Fruit fly (Drosophila melanogaster) whole organism, larva: Measurements from ENCODE around the gene Tg.
"Not testable (repeated sequence)": the region's sequence is repeated elsewhere in the genome, so short reads cannot be mapped to it uniquely, and the experiment has no call there.

Source experiments
- noc ChIP-seq: fragments of 200-800 bp; sonication (Bioruptor generic); optimal IDR thresholded peaks from 3 replicates; lab custom pipeline; 2019; ENCODE audit warnings: missing biosample characterization, mild to moderate bottlenecking, missing genetic modification characterization, moderate library complexity

Tg gene

DNA sequence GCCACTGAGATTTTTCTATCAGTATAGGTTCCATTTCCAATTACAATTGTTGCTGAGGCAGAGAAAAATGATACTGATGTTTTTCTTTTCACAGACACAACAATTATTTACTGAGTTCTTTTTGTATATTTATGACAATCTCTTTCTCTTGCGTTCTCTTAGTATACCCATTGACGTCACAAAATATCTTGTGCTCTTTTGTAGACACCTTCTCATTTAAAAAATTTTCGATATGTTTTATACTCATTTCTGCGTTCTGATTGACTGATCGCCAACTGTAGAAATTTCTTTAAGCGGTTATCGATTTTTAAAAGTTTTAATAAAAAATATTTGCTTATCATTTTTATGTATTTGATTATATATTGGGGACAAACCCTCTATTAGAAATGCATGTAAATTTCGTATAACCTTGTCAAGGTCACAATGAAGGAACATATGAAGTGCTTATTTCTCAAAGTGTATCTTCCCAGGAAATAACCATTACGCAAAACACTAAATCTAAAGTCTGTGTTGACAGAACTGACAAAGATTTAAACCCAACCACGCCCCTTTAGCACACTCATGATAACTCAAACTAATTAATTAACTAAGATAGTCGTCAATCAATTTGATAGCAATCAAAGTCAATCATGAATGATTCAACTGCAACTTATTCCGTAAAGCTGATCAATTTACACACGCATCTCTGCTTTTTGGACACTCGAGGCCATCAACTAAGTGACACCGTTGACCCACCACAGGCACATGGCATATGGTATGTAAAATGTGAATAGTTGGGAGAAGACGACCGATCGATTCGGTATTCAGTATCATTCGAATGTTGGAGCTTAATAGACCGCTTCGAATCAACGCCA is at the start of gene Tg, which contains the start of gene Glyat:
Gene Tg (plus strand): TSS at position 804 of the 854 bp plus-strand sequence.
Gene Glyat (minus strand): TSS at position 51 of the 854 bp plus-strand sequence.
- no peak for TF ChIP-seq noc

DNA sequence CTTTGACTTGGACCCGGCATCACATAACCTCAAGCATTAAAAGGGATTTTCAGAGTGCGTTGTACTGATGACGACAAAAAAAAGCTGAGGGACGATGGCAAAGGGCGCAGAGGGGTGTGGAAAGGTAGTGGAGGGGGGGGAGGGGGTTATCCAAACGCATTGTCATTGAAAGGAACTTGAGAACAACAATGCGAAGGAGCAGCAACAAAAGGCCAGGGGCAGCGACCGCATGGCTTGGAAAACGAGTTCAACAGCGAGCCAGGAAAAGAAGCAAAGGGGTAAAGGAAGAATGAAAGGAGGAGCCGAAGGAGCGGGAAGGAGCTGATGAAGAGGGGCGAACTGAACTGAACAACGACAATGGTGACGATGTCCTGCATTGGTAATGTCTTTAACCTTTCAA is 49.0 kb upstream of the Tg start:
- TF ChIP-seq noc = no peak

DNA sequence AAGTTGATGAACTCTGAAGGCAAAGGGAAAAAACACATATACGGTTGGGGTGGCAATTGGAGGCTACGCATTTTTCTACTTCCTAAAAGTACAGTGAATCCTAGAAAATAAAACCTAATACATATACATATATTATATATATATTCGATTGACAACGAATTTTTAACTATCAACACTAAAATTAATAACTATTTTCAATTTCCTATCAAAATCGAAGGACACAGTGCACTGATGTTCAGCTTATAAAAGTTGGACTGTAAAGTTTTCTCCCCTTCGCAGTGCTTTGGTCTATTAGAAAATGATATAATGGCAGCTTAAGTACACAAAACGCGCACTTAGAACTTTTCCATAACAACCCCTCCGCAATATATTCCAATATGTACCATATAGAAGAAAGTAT is 48.3 kb upstream of the Tg start:
- TF ChIP-seq noc = no peak

DNA sequence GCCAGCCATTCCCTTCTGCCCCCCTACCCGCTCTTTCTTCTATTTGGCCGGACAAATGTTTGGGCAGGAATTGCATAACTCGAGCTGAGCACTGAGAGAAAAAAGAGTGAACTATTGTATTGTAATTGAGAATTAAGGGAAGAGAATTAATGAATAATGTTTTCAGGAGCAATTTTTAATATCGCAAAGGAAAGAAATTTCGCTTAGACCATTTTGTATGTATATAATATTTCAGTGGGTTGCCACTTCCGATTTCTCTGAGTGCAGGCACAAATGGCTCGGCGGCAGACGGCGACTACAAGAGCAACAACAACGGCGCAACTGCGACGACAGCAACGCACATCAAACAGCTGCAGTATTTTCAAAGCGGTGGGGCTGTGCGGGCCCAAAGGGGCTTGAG is 46.6 kb upstream of the Tg start:
- peak; percentile 45 for TF ChIP-seq noc

DNA sequence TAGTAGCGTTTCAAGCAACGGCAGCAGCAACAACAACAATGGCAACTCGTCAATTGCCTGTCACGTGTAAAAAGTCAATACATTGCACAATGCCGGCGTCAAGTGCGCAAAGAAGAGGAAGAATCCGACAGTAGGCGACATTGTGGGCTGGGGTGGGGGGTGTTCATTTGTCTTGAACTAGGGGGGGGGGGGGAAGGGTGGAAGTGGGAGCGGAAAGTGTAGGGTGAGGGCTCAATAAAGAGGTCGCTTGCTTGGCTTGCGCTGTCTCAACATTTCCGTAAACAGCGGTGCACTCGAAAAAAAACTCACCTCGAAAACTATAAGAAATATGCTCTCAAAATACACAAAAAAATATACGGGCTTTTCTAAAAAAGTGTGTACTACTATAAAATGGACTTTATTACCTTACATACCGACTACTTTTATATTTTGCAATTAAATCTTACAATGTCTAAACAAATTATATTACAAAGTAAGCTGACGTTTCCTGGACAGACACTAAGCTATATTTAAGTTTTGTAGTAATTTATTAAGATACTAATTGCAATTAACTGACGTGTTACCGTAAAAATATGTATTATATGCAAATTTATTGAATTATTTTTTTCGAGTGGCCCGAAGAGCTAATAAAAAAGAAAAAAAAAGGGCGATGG is 45.3 kb upstream of the Tg start:
- no peak for TF ChIP-seq noc

DNA sequence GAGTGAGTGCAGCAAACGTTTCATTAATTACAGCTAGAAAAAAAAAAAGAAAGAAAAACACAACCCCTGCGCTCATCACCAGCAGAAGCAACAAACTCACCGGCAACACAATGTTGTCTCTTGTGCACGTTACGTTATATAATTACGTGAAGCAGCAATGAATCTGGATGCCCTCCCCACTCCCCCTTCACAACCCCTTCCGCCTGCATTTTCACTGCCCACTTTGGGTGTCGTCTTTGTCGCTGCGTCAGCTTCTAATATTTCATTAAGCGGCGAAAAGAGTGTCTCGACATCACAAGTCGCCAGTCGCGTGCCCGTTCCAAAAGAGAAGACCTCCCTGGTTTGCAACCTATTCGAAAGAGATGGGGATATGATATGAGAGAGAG is 44.8 kb upstream of the Tg start:
- no peak for TF ChIP-seq noc

DNA sequence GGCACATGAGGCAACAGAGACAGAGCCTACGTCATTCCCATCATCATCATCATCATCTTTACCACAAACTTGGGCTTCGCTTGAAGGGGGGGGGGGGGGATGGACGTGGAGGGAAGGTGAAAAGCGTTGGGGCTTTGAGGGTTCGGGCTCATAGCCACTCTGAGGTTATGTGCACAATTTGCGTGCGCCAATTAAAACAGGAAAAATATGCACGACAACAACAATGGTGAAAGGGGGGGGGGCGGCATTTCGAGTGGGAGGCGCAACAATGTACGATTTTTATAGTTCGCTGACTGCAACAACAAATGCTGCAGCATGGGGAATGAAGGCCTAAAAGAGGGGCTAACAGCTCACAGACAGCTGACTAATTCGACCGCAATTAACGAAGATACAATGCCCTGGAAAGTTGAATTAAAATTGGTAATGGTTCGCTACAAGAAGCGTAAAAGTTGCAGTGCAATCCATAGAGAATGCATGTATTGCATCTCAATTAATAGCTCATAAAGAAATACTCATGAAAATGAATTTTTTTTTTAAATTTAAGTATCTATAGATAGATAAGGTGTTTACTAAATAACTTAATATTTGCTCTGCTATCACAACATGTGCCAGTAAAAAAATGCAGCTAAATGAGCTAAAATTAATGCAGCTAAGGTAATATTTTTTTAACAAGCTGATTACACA is 44.2 kb upstream of the Tg start:
- no peak for TF ChIP-seq noc

DNA sequence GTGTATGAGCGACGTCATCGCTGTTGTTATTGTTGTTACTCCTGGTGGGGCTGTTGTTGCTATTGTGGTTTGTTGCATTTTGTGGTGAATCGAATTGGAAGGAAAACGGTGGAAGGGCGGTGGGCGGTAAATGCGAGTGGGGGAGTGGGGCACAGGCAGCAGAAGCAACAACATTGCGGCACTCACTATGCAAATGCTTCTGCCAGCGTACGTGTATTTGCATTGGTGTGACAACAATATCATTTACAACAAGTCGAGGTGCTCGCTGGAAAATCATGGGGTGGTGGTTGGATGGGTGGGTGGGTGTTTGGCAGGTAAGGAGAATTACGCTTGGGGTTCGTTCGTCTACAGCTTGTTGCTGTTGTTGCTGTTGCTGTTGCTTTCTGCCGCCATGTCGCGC is 43.6 kb upstream of the Tg start:
- no peak for TF ChIP-seq noc

DNA sequence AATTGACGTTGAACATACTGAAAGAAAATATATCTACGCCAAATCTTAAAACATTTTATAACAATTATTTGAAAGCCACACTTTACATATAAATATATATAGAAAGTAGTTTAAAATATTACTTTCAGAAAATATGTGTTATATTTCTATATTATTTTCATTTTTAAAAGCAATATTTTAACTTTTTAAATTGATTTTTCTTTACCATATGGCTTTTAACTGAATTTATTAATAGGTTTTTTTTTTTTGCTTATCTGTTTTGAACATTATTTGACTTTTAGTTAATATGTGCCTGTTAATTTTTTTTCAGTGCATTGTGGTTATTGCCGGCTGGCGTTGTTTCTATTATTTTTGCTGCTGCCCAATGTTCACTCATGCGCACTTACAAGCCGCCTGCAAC is 43.2 kb upstream of the Tg start:
- no peak for TF ChIP-seq noc

DNA sequence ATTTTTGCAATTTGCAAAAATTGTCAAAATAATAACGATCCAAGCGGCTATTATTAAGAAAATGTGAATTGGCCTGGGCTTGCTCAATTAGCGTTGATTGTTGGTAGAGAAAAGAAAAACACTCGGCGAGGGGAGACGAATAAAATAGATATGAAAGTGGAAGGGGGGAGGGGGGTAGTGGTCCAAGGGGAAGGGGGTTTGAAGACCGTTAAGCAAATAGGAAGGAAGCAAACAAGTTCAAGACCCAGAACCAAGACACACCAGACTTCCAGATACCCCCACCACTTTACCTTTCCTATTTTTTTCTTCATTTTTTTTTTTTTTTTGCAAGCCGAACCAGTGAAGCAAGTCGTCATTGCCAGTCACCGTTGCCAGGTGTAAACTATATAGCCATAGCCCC is 41.9 kb upstream of the Tg start:
- TF ChIP-seq noc = no peak

DNA sequence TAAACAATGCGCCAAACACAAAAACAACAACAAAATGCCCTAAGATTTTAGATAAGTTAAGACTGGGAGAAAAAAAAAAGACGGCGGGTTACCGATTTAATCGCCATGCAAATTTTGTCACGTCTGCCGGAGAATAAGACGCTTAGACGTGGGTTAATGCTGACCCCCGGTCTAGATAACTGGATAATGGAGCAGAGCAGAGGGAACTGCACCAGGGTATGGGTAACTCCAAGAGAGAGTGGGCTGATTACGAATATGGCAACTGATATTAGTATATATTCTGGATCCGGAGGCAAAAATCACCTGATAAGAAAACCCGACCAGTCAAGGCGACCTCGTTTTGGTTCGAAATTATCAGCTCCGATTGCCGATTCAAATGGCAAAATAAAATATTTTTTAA is 41.2 kb upstream of the Tg start:
- TF ChIP-seq noc = peak; percentile 5

DNA sequence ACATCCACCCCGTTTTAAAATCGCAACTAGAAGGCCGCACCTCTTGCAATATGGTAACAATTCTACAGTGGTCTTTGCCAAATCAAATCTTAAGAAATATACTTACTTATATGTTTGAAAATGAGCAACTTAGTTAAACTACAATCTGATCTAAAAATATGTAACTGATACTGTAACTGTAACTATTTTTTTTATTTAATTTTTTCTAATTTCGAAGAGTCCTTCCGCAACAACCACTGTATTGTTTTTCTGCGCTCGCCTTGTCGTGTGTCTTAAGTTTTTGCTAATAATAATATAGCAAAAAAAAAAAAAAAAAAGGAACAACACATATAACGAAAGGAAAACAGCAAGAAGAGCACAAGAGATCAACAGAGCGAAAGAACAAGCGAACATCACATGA is 39.8 kb upstream of the Tg start:
- TF ChIP-seq noc = no peak

DNA sequence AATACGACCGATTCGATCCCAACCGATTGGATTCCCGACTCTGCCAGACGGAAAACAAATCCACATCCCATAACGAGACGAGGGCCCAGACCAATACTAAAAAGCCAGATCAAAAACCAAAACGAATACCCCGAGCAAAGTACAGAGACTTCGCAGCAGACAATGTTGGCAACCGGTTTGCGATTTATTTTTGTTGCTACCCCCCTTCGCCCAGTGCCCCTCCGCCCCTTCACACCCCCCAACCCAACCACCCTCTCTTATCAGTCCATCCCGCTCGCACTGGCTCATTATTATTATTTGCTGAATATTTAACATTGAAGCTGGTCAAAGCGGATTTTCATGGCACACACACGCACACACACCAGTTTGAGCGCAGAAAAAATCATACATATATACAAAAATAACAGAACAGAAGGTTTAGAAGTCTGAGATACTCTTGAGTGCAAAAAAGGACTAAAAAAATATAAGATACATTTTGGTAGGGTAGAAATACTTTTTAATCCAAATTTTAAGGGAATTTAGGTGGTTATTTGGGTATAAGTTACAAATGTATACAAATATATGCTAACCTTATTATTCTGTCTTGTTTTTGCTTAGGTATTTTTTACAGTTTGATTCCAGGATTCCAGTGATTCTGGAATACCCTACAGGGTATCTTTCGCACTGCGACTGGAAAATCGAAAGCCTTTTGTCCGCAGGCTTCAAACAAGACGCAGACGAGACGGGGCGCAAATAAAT is 37.6 kb upstream of the Tg start:
- no peak for TF ChIP-seq noc

DNA sequence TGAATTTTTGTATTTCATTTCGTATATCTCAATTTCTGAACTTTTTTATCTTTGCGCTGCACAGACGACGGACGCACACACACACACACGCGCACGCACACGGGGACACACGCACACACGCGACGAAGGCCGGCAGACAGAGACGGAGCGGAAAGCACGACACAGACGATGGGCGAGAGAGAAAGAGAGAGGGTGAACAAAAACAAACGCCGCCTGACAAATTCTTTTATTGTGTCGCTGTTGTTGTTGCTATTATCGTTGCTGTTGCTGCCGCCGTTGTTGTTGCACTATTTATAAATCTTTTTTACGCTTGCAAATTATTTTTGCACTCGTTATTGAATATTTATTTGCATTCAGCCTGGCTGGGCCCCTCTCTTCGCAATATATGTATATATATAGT is 34.5 kb upstream of the Tg start:
- TF ChIP-seq noc = no peak

DNA sequence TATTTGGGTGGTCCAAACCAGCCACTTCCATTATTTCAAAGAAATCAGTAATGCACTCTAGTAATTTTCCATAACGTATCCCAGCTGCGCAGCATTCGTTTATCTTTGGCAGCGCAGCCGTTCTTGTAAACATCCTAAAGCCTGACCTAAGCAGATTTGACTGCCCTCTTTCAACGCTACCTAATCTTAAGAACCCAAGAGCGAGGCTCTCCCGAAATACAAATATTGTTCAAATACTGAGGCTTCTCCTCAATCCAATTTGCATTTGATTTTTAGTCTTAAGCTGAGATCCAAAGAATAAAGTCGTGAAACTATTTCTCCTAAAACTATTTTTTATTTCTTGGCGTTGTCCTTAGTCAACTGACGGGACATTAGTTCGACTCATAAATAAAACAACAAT is 27.6 kb upstream of the Tg start, which contains the start of gene CG7231:
Gene CG7231 (plus strand): TSS at position 301 of the 400 bp plus-strand sequence.
- TF ChIP-seq noc = not testable (repeated sequence)

DNA sequence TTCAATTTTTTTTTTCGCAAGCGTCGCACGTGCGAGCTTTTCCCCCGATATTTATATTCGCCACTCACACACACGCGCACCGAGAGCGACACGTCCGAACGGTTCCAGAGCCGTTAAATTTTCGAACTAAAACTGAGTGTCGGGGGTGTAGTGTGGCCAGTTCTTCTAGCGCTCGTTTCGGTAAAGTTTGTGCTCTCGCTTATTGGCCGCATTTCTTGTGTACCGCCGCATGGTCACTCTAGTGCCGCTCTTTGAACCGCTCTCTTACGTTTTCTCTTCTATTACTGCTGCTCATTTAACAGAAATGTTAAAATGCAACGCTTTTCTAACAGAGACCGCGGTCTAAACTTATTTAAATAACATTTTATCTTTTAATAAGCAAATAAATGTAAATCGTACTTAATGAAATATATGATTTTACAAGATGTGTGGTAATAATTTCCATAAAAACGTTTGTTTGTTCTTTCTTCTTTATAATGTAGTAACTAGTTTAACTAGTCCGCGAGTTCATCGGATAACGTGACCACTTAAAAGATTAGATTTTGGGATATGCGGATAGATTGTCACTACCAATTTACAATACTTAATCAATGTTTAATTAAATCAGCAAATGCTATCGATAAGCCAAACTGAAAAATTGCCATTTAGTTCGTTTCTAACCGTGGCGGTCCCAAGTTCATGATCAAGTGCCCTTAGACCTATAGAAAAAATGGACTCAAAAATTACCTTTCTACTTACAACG is 27.0 kb upstream of the Tg start, which contains the start of gene Snoo:
Gene Snoo (minus strand): TSS at position 138 of the 742 bp plus-strand sequence.
- TF ChIP-seq noc = no peak
